Fruit fly (Drosophila melanogaster): ENCODE results near the gene Caf1-180.

Gene Caf1-180

dm6 chrX:8591685-8592127 lies 14.4 kb downstream of the Caf1-180 start, which contains the start of the genes CG12659 and Crag (continued):
- TF ChIP-seq ttk (GFP tag; IDR thresholded peaks at IDR 0.05) (no peak), ap (GFP tag; IDR thresholded peaks at IDR 0.05) (no peak), CG13894 (tag; optimal IDR thresholded peaks at IDR 0.05) (no peak), tgo (GFP tag; IDR thresholded peaks at IDR 0.05) (no peak), CG4617 (GFP tag; optimal IDR thresholded peaks at IDR 0.05; ENCODE audit: borderline replicate concordance) (no peak), CG10274 (GFP tag; optimal IDR thresholded peaks at IDR 0.05) (no peak), PHDP (tag; optimal IDR thresholded peaks at IDR 0.05) (no peak), emc (GFP tag; optimal IDR thresholded peaks at IDR 0.05) (no peak), CG12236 (GFP tag; optimal IDR thresholded peaks at IDR 0.05) (no peak), Myb (GFP tag; optimal IDR thresholded peaks at IDR 0.05) (no peak), CG12391 (tag; optimal IDR thresholded peaks at IDR 0.05) (peak; percentile 26), twi (tag; optimal IDR thresholded peaks at IDR 0.05) (no peak), Awh (GFP tag; IDR thresholded peaks at IDR 0.05) (no peak), hb (GFP tag; IDR thresholded peaks at IDR 0.05; ENCODE audit: partially characterized antibody) (peak; percentile 72; the same call in 2 of the 3 replicates), Mrtf (GFP tag; IDR thresholded peaks at IDR 0.05) (no peak), hbn (GFP tag; IDR thresholded peaks at IDR 0.05; ENCODE audit: partially characterized antibody) (peak; percentile 37; the same call in 1 of the 2 replicates), seq (GFP tag; IDR thresholded peaks at IDR 0.05) (no peak), sob (GFP tag; IDR thresholded peaks at IDR 0.05) (no peak), CG11695 (GFP tag; IDR thresholded peaks at IDR 0.05) (no peak), HmgD (GFP tag; optimal IDR thresholded peaks at IDR 0.05) (no peak), CG15011 (GFP tag; optimal IDR thresholded peaks at IDR 0.05) (no peak), pros (GFP tag; optimal IDR thresholded peaks at IDR 0.05) (no peak), CG1024 (GFP tag; IDR thresholded peaks at IDR 0.05) (no peak), ham (GFP tag; IDR thresholded peaks at IDR 0.05) (no peak), Bgb (GFP tag; IDR thresholded peaks at IDR 0.05; ENCODE audit: partially characterized antibody) (peak; percentile 53; the same call in 1 of the 2 replicates), E2f2 (GFP tag; IDR thresholded peaks at IDR 0.05) (no peak), Fer2 (tag; optimal IDR thresholded peaks at IDR 0.05) (no peak), Gsc (GFP tag; IDR thresholded peaks at IDR 0.05) (no peak), Max (GFP tag; optimal IDR thresholded peaks at IDR 0.05) (no peak), CG10654 (GFP tag; optimal IDR thresholded peaks at IDR 0.05) (no peak), dpn (GFP tag; optimal IDR thresholded peaks at IDR 0.05) (no peak), jigr1 (GFP tag; IDR thresholded peaks at IDR 0.05) (no peak), da (GFP tag; optimal IDR thresholded peaks at IDR 0.05) (no peak), slou (GFP tag; optimal IDR thresholded peaks at IDR 0.05) (peak; percentile 1), CG17186 (GFP tag; optimal IDR thresholded peaks at IDR 0.05) (no peak), gem (tag; optimal IDR thresholded peaks at IDR 0.05) (no peak), Hsf (GFP tag; optimal IDR thresholded peaks at IDR 0.05) (no peak), stwl (tag; optimal IDR thresholded peaks at IDR 0.05) (peak; percentile 72), CG2120 (GFP tag; optimal IDR thresholded peaks at IDR 0.05) (peak; percentile 40), CG8290 (GFP tag; optimal IDR thresholded peaks at IDR 0.05) (peak; percentile 67), CG8290 (tag; optimal IDR thresholded peaks at IDR 0.05) (peak in 1 of 2 experiments; percentile 47), CG5245 (GFP tag; optimal IDR thresholded peaks at IDR 0.05) (no peak), run (tag; optimal IDR thresholded peaks at IDR 0.05) (no peak), CG1603 (tag; optimal IDR thresholded peaks at IDR 0.05) (no peak), Sox100B (GFP tag; optimal IDR thresholded peaks at IDR 0.05) (no peak), Sin3A (optimal IDR thresholded peaks at IDR 0.05) (peak; percentile 59), CG13287 (GFP tag; IDR thresholded peaks at IDR 0.05; ENCODE audit: partially characterized antibody) (peak; percentile 70), slbo (GFP tag; IDR thresholded peaks at IDR 0.05) (no peak), CG8765 (GFP tag; IDR thresholded peaks at IDR 0.05) (no peak), Atf3 (GFP tag; optimal IDR thresholded peaks at IDR 0.05) (no peak), CG8924 (tag; optimal IDR thresholded peaks at IDR 0.05) (peak; percentile 40), sug (tag; optimal IDR thresholded peaks at IDR 0.05) (peak; percentile 0), nerfin-1 (tag; optimal IDR thresholded peaks at IDR 0.05) (no peak)
